Fruit fly (Drosophila melanogaster) whole organism, embryonic: ENCODE data around the gene CG31278.

ENCODE experiments used
- Atf6 ChIP-seq: fragments of 200-800 bp; sonication (Bioruptor generic); IDR thresholded peaks from 2 replicates; pipeline ENCODE4 v1.3.6; 2022; ENCODE audit warnings: missing biosample characterization, missing genetic modification characterization
- CG12769 ChIP-seq: fragments of 200-800 bp; sonication (Bioruptor generic); optimal IDR thresholded peaks from 2 replicates; lab custom pipeline; 2019; ENCODE audit warnings: missing biosample characterization, mild to moderate bottlenecking, missing genetic modification characterization, moderate library complexity
- CG13123 ChIP-seq: fragments of 200-800 bp; sonication (Bioruptor generic); optimal IDR thresholded peaks from 2 replicates; lab custom pipeline; 2016; ENCODE audit warnings: missing biosample characterization, missing genetic modification characterization
- CG13424 ChIP-seq: fragments of 200-800 bp; sonication (Bioruptor generic); optimal IDR thresholded peaks from 2 replicates; lab custom pipeline; 2019; ENCODE audit warnings: missing biosample characterization, mild to moderate bottlenecking, missing genetic modification characterization, moderate library complexity
- CG15601 ChIP-seq: fragments of 200-800 bp; sonication (Bioruptor generic); optimal IDR thresholded peaks from 3 replicates; lab custom pipeline; 2019; ENCODE audit warnings: missing biosample characterization, mild to moderate bottlenecking, missing genetic modification characterization, moderate library complexity
- CG17912 ChIP-seq: fragments of 200-800 bp; sonication (Bioruptor generic); optimal IDR thresholded peaks from 2 replicates; lab custom pipeline; 2018; ENCODE audit warnings: missing biosample characterization, mild to moderate bottlenecking, missing genetic modification characterization
- CG18011 ChIP-seq: fragments of 200-800 bp; sonication (Bioruptor generic); optimal IDR thresholded peaks from 2 replicates; lab custom pipeline; 2017; ENCODE audit warnings: missing biosample characterization, missing genetic modification characterization, mild to moderate bottlenecking, moderate library complexity, missing genotype
- CG34224 ChIP-seq: fragments of 200-800 bp; sonication (Bioruptor generic); IDR thresholded peaks from 3 replicates; pipeline ENCODE4 v1.3.6; 2022; ENCODE audit warnings: missing biosample characterization, missing genetic modification characterization; ENCODE audit not compliant: partially characterized antibody
- CG34376 ChIP-seq: fragments of 200-800 bp; sonication (Bioruptor generic); optimal IDR thresholded peaks from 2 replicates; lab custom pipeline; 2018; ENCODE audit warnings: missing biosample characterization, mild to moderate bottlenecking, missing genetic modification characterization
- CG3726 ChIP-seq: fragments of 200-800 bp; sonication (Bioruptor generic); IDR thresholded peaks from 3 replicates; pipeline ENCODE4, ENCODE4 v1.3.6; 2022; ENCODE audit warnings: missing biosample characterization, missing genetic modification characterization
- CG3838 ChIP-seq: fragments of 200-800 bp; sonication (Bioruptor generic); optimal IDR thresholded peaks from 3 replicates; lab custom pipeline; 2016; ENCODE audit warnings: missing biosample characterization, missing genetic modification characterization
- CG4730 ChIP-seq: fragments of 200-800 bp; sonication (Bioruptor generic); IDR thresholded peaks from 2 replicates; pipeline ENCODE4 v1.3.6; 2022; ENCODE audit warnings: missing biosample characterization, missing genetic modification characterization
- CG6813 ChIP-seq: fragments of 200-800 bp; sonication (Bioruptor generic); optimal IDR thresholded peaks from 2 replicates; lab custom pipeline; 2017; ENCODE audit warnings: missing biosample characterization, missing genetic modification characterization, mild to moderate bottlenecking, moderate library complexity, missing genetic modification reagents
- CG6854 ChIP-seq: fragments of 200-800 bp; sonication (Bioruptor generic); optimal IDR thresholded peaks from 3 replicates; lab custom pipeline; 2017; ENCODE audit warnings: missing biosample characterization, mild to moderate bottlenecking, missing genetic modification characterization
- CG7786 ChIP-seq: fragments of 200-800 bp; sonication (Bioruptor generic); optimal IDR thresholded peaks from 2 replicates; lab custom pipeline; 2016; ENCODE audit warnings: missing biosample characterization, missing genetic modification characterization
- CG8478 ChIP-seq: fragments of >200 bp; optimal IDR thresholded peaks from 2 replicates; lab custom pipeline; 2018
- CG9215 ChIP-seq: fragments of 200-800 bp; sonication (Bioruptor generic); IDR thresholded peaks from 2 replicates; pipeline ENCODE4 v1.3.6; 2022; ENCODE audit warnings: missing biosample characterization, missing genetic modification characterization
- Chrac-16 ChIP-seq: fragments of 200-800 bp; sonication (Bioruptor generic); optimal IDR thresholded peaks from 3 replicates; lab custom pipeline; 2016; ENCODE audit warnings: missing biosample characterization, missing genetic modification characterization
- Dad ChIP-seq: fragments of 200-800 bp; sonication (Bioruptor generic); optimal IDR thresholded peaks from 3 replicates; lab custom pipeline; 2016; ENCODE audit warnings: missing biosample characterization, missing genetic modification characterization
- Dll ChIP-seq: fragments of 200-800 bp; sonication (Bioruptor generic); IDR thresholded peaks from 4 replicates; pipeline ENCODE4 v1.3.6; 2022; ENCODE audit warnings: missing biosample characterization, missing genetic modification characterization; ENCODE audit not compliant: partially characterized antibody
- E2f1 ChIP-seq: fragments of 200-800 bp; sonication (Bioruptor generic); IDR thresholded peaks from 2 replicates; pipeline ENCODE4 v1.3.6; 2022; ENCODE audit warnings: missing biosample characterization, missing genetic modification characterization
- HLH54F ChIP-seq: fragments of 200-800 bp; sonication (Bioruptor generic); optimal IDR thresholded peaks from 3 replicates; lab custom pipeline; 2016; ENCODE audit warnings: missing biosample characterization, missing genetic modification characterization
- Hsf ChIP-seq: fragments of 200-800 bp; sonication (Bioruptor generic); optimal IDR thresholded peaks from 3 replicates; lab custom pipeline; 2016; ENCODE audit warnings: missing biosample characterization, missing genetic modification characterization
- Mad ChIP-seq: fragments of 200-800 bp; sonication (Bioruptor generic); optimal IDR thresholded peaks from 2 replicates; lab custom pipeline; 2016; ENCODE audit warnings: missing biosample characterization, missing genetic modification characterization
- NK7.1 ChIP-seq: fragments of 200-800 bp; sonication (Bioruptor generic); optimal IDR thresholded peaks from 3 replicates; lab custom pipeline; 2016; ENCODE audit warnings: missing biosample characterization, missing genetic modification characterization
- Neu2 ChIP-seq: fragments of 200-800 bp; sonication (Bioruptor generic); optimal IDR thresholded peaks from 3 replicates; lab custom pipeline; 2016; ENCODE audit warnings: missing biosample characterization, missing genetic modification characterization, borderline replicate concordance
- Nf-YC ChIP-seq: fragments of 200-800 bp; optimal IDR thresholded peaks from 3 replicates; lab custom pipeline; 2019; ENCODE audit warnings: missing biosample characterization, mild to moderate bottlenecking, missing genetic modification characterization, moderate library complexity
- NfI ChIP-seq: fragments of 200-800 bp; sonication (Bioruptor generic); optimal IDR thresholded peaks from 3 replicates; lab custom pipeline; 2018; ENCODE audit warnings: missing biosample characterization, mild to moderate bottlenecking, missing genetic modification characterization, moderate library complexity
- Stat92E ChIP-seq, 3 experiments: fragments of >200 bp in 2 of 3; fragments of 200-800 bp in 1 of 3; sonication (Bioruptor generic) in 1 of 3; optimal IDR thresholded peaks; 2 replicates each; lab custom pipeline; 2017 to 2019; ENCODE audit warnings: missing biosample characterization in 3 of 3, missing genetic modification characterization in 3 of 3, mild to moderate bottlenecking in 1 of 3, moderate library complexity in 1 of 3
- Xrp1 ChIP-seq: fragments of 200-800 bp; sonication (Bioruptor generic); IDR thresholded peaks from 2 replicates; pipeline ENCODE4 v1.3.6; 2022; ENCODE audit warnings: missing biosample characterization, missing genetic modification characterization
- abd-A ChIP-seq: fragments of 200-800 bp; sonication (Bioruptor generic); optimal IDR thresholded peaks from 3 replicates; lab custom pipeline; 2019; ENCODE audit warnings: missing biosample characterization, mild to moderate bottlenecking, missing genetic modification characterization, moderate library complexity
- caup ChIP-seq: fragments of 200-800 bp; sonication (Bioruptor generic); optimal IDR thresholded peaks from 3 replicates; lab custom pipeline; 2017; ENCODE audit warnings: missing biosample characterization, mild to moderate bottlenecking, missing genetic modification characterization, moderate library complexity; ENCODE audit not compliant: severe bottlenecking
- chinmo ChIP-seq: fragments of 200-800 bp; sonication (Bioruptor generic); IDR thresholded peaks from 4 replicates; pipeline ENCODE4 v1.3.6; 2022; ENCODE audit warnings: missing biosample characterization, missing genetic modification characterization; ENCODE audit not compliant: partially characterized antibody
- da ChIP-seq: fragments of 200-800 bp; sonication (Bioruptor generic); optimal IDR thresholded peaks from 2 replicates; lab custom pipeline; 2016; ENCODE audit warnings: missing biosample characterization, missing genetic modification characterization
- emc ChIP-seq: fragments of 200-800 bp; sonication (Bioruptor generic); optimal IDR thresholded peaks from 2 replicates; lab custom pipeline; 2016; ENCODE audit warnings: missing biosample characterization, missing genetic modification characterization
- esg ChIP-seq: fragments of 200-800 bp; sonication (Bioruptor generic); conservative IDR thresholded peaks from 2 replicates; pipeline ENCODE4 v1.3.6; 2022; ENCODE audit warnings: missing biosample characterization, missing genetic modification characterization
- gce ChIP-seq: fragments of 200-800 bp; sonication (Bioruptor generic); IDR thresholded peaks from 3 replicates; pipeline ENCODE4 v1.3.6; 2022; ENCODE audit warnings: missing biosample characterization, missing genetic modification characterization
- gfzf ChIP-seq: fragments of 200-800 bp; sonication (Bioruptor generic); optimal IDR thresholded peaks from 2 replicates; lab custom pipeline; 2016; ENCODE audit warnings: missing biosample characterization, mild to moderate bottlenecking, missing genetic modification characterization, moderate library complexity
- hth ChIP-seq: fragments of >200 bp; optimal IDR thresholded peaks from 2 replicates; lab custom pipeline; 2017; ENCODE audit warnings: inconsistent platforms
- lmd ChIP-seq: fragments of 200-800 bp; sonication (Bioruptor generic); IDR thresholded peaks from 2 replicates; pipeline ENCODE4 v1.3.6; 2022; ENCODE audit warnings: missing biosample characterization, missing genetic modification characterization
- nmo ChIP-seq: fragments of 200-800 bp; sonication (Bioruptor generic); optimal IDR thresholded peaks from 2 replicates; lab custom pipeline; 2018; ENCODE audit warnings: missing biosample characterization, mild to moderate bottlenecking, missing genetic modification characterization, moderate library complexity
- pho ChIP-seq: fragments of 200-800 bp; sonication (Bioruptor generic); optimal IDR thresholded peaks from 2 replicates; lab custom pipeline; 2016; ENCODE audit warnings: missing biosample characterization, missing genetic modification characterization
- rib ChIP-seq: fragments of 200-800 bp; sonication (Bioruptor generic); IDR thresholded peaks from 2 replicates; pipeline ENCODE4 v1.3.6; 2022; ENCODE audit warnings: missing biosample characterization, missing genetic modification characterization
- scrt ChIP-seq: fragments of 200-800 bp; sonication (Bioruptor generic); optimal IDR thresholded peaks from 2 replicates; lab custom pipeline; 2018; ENCODE audit warnings: missing biosample characterization, mild to moderate bottlenecking, missing genetic modification characterization, moderate library complexity
- sim ChIP-seq: fragments of 200-800 bp; sonication (Bioruptor generic); IDR thresholded peaks from 2 replicates; pipeline ENCODE4 v1.3.6; 2022; ENCODE audit warnings: missing biosample characterization, missing genetic modification characterization
- sisA ChIP-seq: fragments of 200-800 bp; sonication (Bioruptor generic); IDR thresholded peaks from 2 replicates; pipeline ENCODE4 v1.3.6; 2022; ENCODE audit warnings: missing biosample characterization, missing genetic modification characterization
- trem ChIP-seq: fragments of 200-800 bp; optimal IDR thresholded peaks from 3 replicates; lab custom pipeline; 2019; ENCODE audit warnings: missing biosample characterization, mild to moderate bottlenecking, missing genetic modification characterization, moderate library complexity
- vfl ChIP-seq: fragments of 200-800 bp; sonication (Bioruptor generic); optimal IDR thresholded peaks from 2 replicates; lab custom pipeline; 2016; ENCODE audit warnings: missing biosample characterization, missing genetic modification characterization
- yki ChIP-seq: fragments of >200 bp; optimal IDR thresholded peaks from 3 replicates; lab custom pipeline; 2018

The CG31278 gene

dm6 chr3R:10680825-10681681 lies 27.1 kb downstream of the CG31278 start, which contains the start of gene Phyhd1 (continued):
- TF ChIP-seq abd-A (peak; percentile 45), CG15601 (peak; percentile 88), NK7.1 (GFP tag; lab: Kevin White, UChicago) (peak; percentile 96), CG12769 (tag; lab: Kevin White, UChicago) (peak; percentile 97), CG3838 (GFP tag; lab: Kevin White, UChicago) (peak; percentile 70), Dll (GFP tag; lab: Robert Waterston, UW) (no peak), sisA (GFP tag; lab: Robert Waterston, UW) (peak; percentile 93), Chrac-16 (peak; percentile 96), CG8478 (lab: Kevin White, UChicago) (no peak), hth (lab: Kevin White, UChicago) (no peak), CG4730 (GFP tag; lab: Robert Waterston, UW) (peak; percentile 86), gfzf (peak; percentile 10), CG7786 (GFP tag; lab: Kevin White, UChicago) (peak; percentile 97), emc (peak; percentile 89), caup (GFP tag; lab: Kevin White, UChicago) (peak; percentile 89), Mad (peak; percentile 92), gce (GFP tag; lab: Robert Waterston, UW) (peak; percentile 89), yki (lab: Kevin White, UChicago) (no peak), CG18011 (GFP tag; lab: Kevin White, UChicago) (peak; percentile 82), trem (tag; lab: Kevin White, UChicago) (peak; percentile 89), nmo (GFP tag; lab: Kevin White, UChicago) (peak; percentile 96), da (peak; percentile 76), lmd (GFP tag; lab: Robert Waterston, UW) (peak; percentile 97), CG34376 (peak; percentile 87), Nf-YC (tag; lab: Kevin White, UChicago) (peak; percentile 76), E2f1 (GFP tag; lab: Robert Waterston, UW) (peak; percentile 94), Dad (GFP tag; lab: Kevin White, UChicago) (peak; percentile 96), NfI (peak; percentile 89), CG6854 (GFP tag; lab: Kevin White, UChicago) (peak; percentile 85), Atf6 (peak; percentile 93), CG9215 (GFP tag; lab: Robert Waterston, UW) (peak; percentile 84), CG6813 (peak; percentile 89), Stat92E (GFP tag; optimal IDR thresholded peaks at IDR 0.05; lab: Kevin White, UChicago) (peak in 1 of 3 experiments; percentile 82), chinmo (0 out of 4 replicates have a peak, but pooled peaks have one; percentile 49), vfl (GFP tag; lab: Kevin White, UChicago) (peak; percentile 95), CG13424 (tag; lab: Kevin White, UChicago) (peak; percentile 91), CG13123 (peak; percentile 85), Neu2 (GFP tag; lab: Kevin White, UChicago) (peak; percentile 61), Xrp1 (peak; percentile 97), scrt (GFP tag; lab: Kevin White, UChicago) (peak; percentile 91), pho (GFP tag; lab: Kevin White, UChicago) (peak; percentile 94), Hsf (GFP tag; lab: Kevin White, UChicago) (peak; percentile 96), esg (GFP tag; lab: Robert Waterston, UW) (peak; percentile 94), CG17912 (GFP tag; lab: Kevin White, UChicago) (no peak), HLH54F (GFP tag; lab: Kevin White, UChicago) (peak; percentile 94), CG3726 (GFP tag; lab: Robert Waterston, UW) (peak; percentile 89), CG34224 (GFP tag; lab: Robert Waterston, UW) (no peak), sim (GFP tag; lab: Robert Waterston, UW) (peak; percentile 72; the same call in 1 of the 2 replicates), rib (GFP tag; lab: Robert Waterston, UW) (peak; percentile 84)
